Fruit fly (Drosophila melanogaster) whole organism, embryonic: ENCODE measurements around the gene nkt.

Source experiments
- Ada2b ChIP-seq: fragments of 200-800 bp; sonication (Bioruptor generic); IDR thresholded peaks from 2 replicates; pipeline ENCODE4 v1.3.6; 2022; ENCODE audit warnings: missing biosample characterization, missing genetic modification characterization
- B-H1 ChIP-seq: fragments of 200-800 bp; sonication (Bioruptor generic); IDR thresholded peaks from 3 replicates; pipeline ENCODE4 v1.3.6; 2022; ENCODE audit warnings: missing biosample characterization, missing genetic modification characterization
- CG11504 ChIP-seq: fragments of 200-800 bp; sonication (Bioruptor generic); optimal IDR thresholded peaks from 3 replicates; lab custom pipeline; 2019; ENCODE audit warnings: missing biosample characterization, mild to moderate bottlenecking, missing genetic modification characterization, moderate library complexity
- CG12155 ChIP-seq: fragments of 200-800 bp; sonication (Bioruptor generic); optimal IDR thresholded peaks from 3 replicates; lab custom pipeline; 2016; ENCODE audit warnings: missing biosample characterization, missing genetic modification characterization
- CG12659 ChIP-seq: fragments of 200-800 bp; sonication (Bioruptor generic); optimal IDR thresholded peaks from 3 replicates; lab custom pipeline; 2017; ENCODE audit warnings: mild to moderate bottlenecking, missing biosample characterization, missing genetic modification reagents, missing genetic modification characterization
- CG12769 ChIP-seq: fragments of 200-800 bp; sonication (Bioruptor generic); optimal IDR thresholded peaks from 2 replicates; lab custom pipeline; 2019; ENCODE audit warnings: missing biosample characterization, mild to moderate bottlenecking, missing genetic modification characterization, moderate library complexity
- CG13775 ChIP-seq: fragments of 200-800 bp; sonication (Bioruptor generic); optimal IDR thresholded peaks from 3 replicates; lab custom pipeline; 2017; ENCODE audit warnings: missing biosample characterization, mild to moderate bottlenecking, missing genetic modification characterization
- CG16813 ChIP-seq: fragments of 200-800 bp; sonication (Bioruptor generic); IDR thresholded peaks from 3 replicates; pipeline ENCODE4 v1.3.6; 2022; ENCODE audit warnings: missing biosample characterization, missing genetic modification characterization; ENCODE audit not compliant: partially characterized antibody
- CG17359 ChIP-seq: fragments of 200-800 bp; sonication (Bioruptor generic); optimal IDR thresholded peaks from 3 replicates; lab custom pipeline; 2018; ENCODE audit warnings: missing biosample characterization, mild to moderate bottlenecking, missing genetic modification characterization, moderate library complexity
- CG2199 ChIP-seq: fragments of 200-800 bp; sonication (Bioruptor generic); IDR thresholded peaks from 3 replicates; pipeline ENCODE4 v1.3.6; 2022; ENCODE audit warnings: missing biosample characterization, missing genetic modification characterization
- CG2202 ChIP-seq: fragments of 200-800 bp; sonication (Bioruptor generic); optimal IDR thresholded peaks from 2 replicates; lab custom pipeline; 2018; ENCODE audit warnings: missing biosample characterization, mild to moderate bottlenecking, missing genetic modification characterization
- CG30403 ChIP-seq: fragments of 200-800 bp; sonication (Bioruptor generic); optimal IDR thresholded peaks from 3 replicates; lab custom pipeline; 2016; ENCODE audit warnings: missing biosample characterization, missing genetic modification characterization
- CG32772 ChIP-seq: fragments of 200-800 bp; sonication (Bioruptor generic); IDR thresholded peaks from 2 replicates; pipeline ENCODE4 v1.3.6; 2022; ENCODE audit warnings: missing biosample characterization, missing genetic modification characterization
- CG34376 ChIP-seq: fragments of 200-800 bp; sonication (Bioruptor generic); optimal IDR thresholded peaks from 2 replicates; lab custom pipeline; 2018; ENCODE audit warnings: missing biosample characterization, mild to moderate bottlenecking, missing genetic modification characterization
- CG6254 ChIP-seq: fragments of 200-800 bp; sonication (Bioruptor generic); optimal IDR thresholded peaks from 3 replicates; lab custom pipeline; 2017; ENCODE audit warnings: mild to moderate bottlenecking, missing biosample characterization, missing genetic modification reagents, missing genetic modification characterization
- CG6272 ChIP-seq: fragments of 200-800 bp; sonication (Bioruptor generic); IDR thresholded peaks from 2 replicates; pipeline ENCODE4 v1.3.6; 2022; ENCODE audit warnings: missing biosample characterization, missing genetic modification characterization
- CG6683 ChIP-seq: fragments of 200-800 bp; sonication (Bioruptor generic); optimal IDR thresholded peaks from 2 replicates; lab custom pipeline; 2017; ENCODE audit warnings: missing biosample characterization, mild to moderate bottlenecking, missing genetic modification characterization, missing genetic modification reagents
- CG7556 ChIP-seq: fragments of 200-800 bp; sonication (Bioruptor generic); optimal IDR thresholded peaks from 2 replicates; lab custom pipeline; 2017; ENCODE audit warnings: missing biosample characterization, mild to moderate bottlenecking, missing genetic modification characterization
- CTCF ChIP-seq: fragments of 200-800 bp; sonication (Bioruptor generic); optimal IDR thresholded peaks from 2 replicates; lab custom pipeline; 2017; ENCODE audit warnings: missing biosample characterization, mild to moderate bottlenecking, missing genetic modification characterization, moderate library complexity
- D19A ChIP-seq: fragments of 200-800 bp; optimal IDR thresholded peaks from 3 replicates; lab custom pipeline; 2019; ENCODE audit warnings: missing biosample characterization, mild to moderate bottlenecking, missing genetic modification characterization, moderate library complexity
- Dref ChIP-seq: fragments of 200-800 bp; sonication (Bioruptor generic); IDR thresholded peaks from 2 replicates; pipeline ENCODE4 v1.3.6; 2022; ENCODE audit warnings: missing biosample characterization, missing genetic modification characterization
- Fer1 ChIP-seq: fragments of 200-800 bp; sonication (Bioruptor generic); optimal IDR thresholded peaks from 2 replicates; lab custom pipeline; 2017; ENCODE audit warnings: missing biosample characterization, mild to moderate bottlenecking, missing genetic modification characterization
- Fer3 ChIP-seq: fragments of 200-800 bp; sonication (Bioruptor generic); optimal IDR thresholded peaks from 2 replicates; lab custom pipeline; 2018; ENCODE audit warnings: missing biosample characterization, mild to moderate bottlenecking, missing genetic modification characterization, moderate library complexity
- HHEX ChIP-seq: fragments of 200-800 bp; sonication (Bioruptor generic); optimal IDR thresholded peaks from 3 replicates; lab custom pipeline; 2017; ENCODE audit warnings: missing biosample characterization, mild to moderate bottlenecking, missing genetic modification characterization, missing genetic modification reagents
- Hmr ChIP-seq: fragments of 200-800 bp; sonication (Bioruptor generic); optimal IDR thresholded peaks from 3 replicates; lab custom pipeline; 2017; ENCODE audit warnings: mild to moderate bottlenecking, missing biosample characterization, missing genetic modification reagents, missing genetic modification characterization
- Jarid2 ChIP-seq: fragments of 200-800 bp; sonication (Bioruptor generic); optimal IDR thresholded peaks from 3 replicates; lab custom pipeline; 2017; ENCODE audit warnings: mild to moderate bottlenecking, missing biosample characterization, missing genetic modification reagents, missing genetic modification characterization
- MTF-1 ChIP-seq: fragments of 200-800 bp; sonication (Bioruptor generic); optimal IDR thresholded peaks from 2 replicates; lab custom pipeline; 2018; ENCODE audit warnings: missing biosample characterization, mild to moderate bottlenecking, missing genetic modification characterization, borderline replicate concordance
- Mad ChIP-seq: fragments of 200-800 bp; sonication (Bioruptor generic); optimal IDR thresholded peaks from 2 replicates; lab custom pipeline; 2016; ENCODE audit warnings: missing biosample characterization, missing genetic modification characterization
- Neu2 ChIP-seq: fragments of 200-800 bp; sonication (Bioruptor generic); optimal IDR thresholded peaks from 3 replicates; lab custom pipeline; 2016; ENCODE audit warnings: missing biosample characterization, missing genetic modification characterization, borderline replicate concordance
- ab ChIP-seq: fragments of 200-800 bp; sonication (Bioruptor generic); optimal IDR thresholded peaks from 2 replicates; lab custom pipeline; 2016; ENCODE audit warnings: missing biosample characterization, missing genetic modification characterization
- az2 ChIP-seq: fragments of 200-800 bp; sonication (Bioruptor generic); optimal IDR thresholded peaks from 3 replicates; lab custom pipeline; 2016; ENCODE audit warnings: missing biosample characterization, missing genetic modification characterization
- btn ChIP-seq: fragments of 200-800 bp; sonication (Bioruptor generic); optimal IDR thresholded peaks from 2 replicates; lab custom pipeline; 2016; ENCODE audit warnings: missing biosample characterization, missing genetic modification characterization
- caup ChIP-seq: fragments of 200-800 bp; sonication (Bioruptor generic); optimal IDR thresholded peaks from 3 replicates; lab custom pipeline; 2017; ENCODE audit warnings: missing biosample characterization, mild to moderate bottlenecking, missing genetic modification characterization, moderate library complexity; ENCODE audit not compliant: severe bottlenecking
- chinmo ChIP-seq: fragments of 200-800 bp; sonication (Bioruptor generic); IDR thresholded peaks from 4 replicates; pipeline ENCODE4 v1.3.6; 2022; ENCODE audit warnings: missing biosample characterization, missing genetic modification characterization; ENCODE audit not compliant: partially characterized antibody
- crc ChIP-seq: fragments of 200-800 bp; sonication (Bioruptor generic); optimal IDR thresholded peaks from 2 replicates; lab custom pipeline; 2016; ENCODE audit warnings: missing biosample characterization, missing genetic modification characterization
- cwo ChIP-seq: fragments of 200-800 bp; sonication (Bioruptor generic); optimal IDR thresholded peaks from 3 replicates; lab custom pipeline; 2017; ENCODE audit warnings: missing biosample characterization, missing genetic modification characterization, mild to moderate bottlenecking, moderate library complexity, missing genetic modification reagents
- fru ChIP-seq: fragments of >200 bp; optimal IDR thresholded peaks from 2 replicates; lab custom pipeline; 2017
- gfzf ChIP-seq: fragments of 200-800 bp; sonication (Bioruptor generic); optimal IDR thresholded peaks from 2 replicates; lab custom pipeline; 2016; ENCODE audit warnings: missing biosample characterization, mild to moderate bottlenecking, missing genetic modification characterization, moderate library complexity
- grau ChIP-seq: fragments of 200-800 bp; optimal IDR thresholded peaks from 3 replicates; lab custom pipeline; 2019; ENCODE audit warnings: missing biosample characterization, mild to moderate bottlenecking, missing genetic modification characterization, moderate library complexity
- gsb-n ChIP-seq: fragments of 200-800 bp; sonication (Bioruptor generic); optimal IDR thresholded peaks from 3 replicates; lab custom pipeline; 2018; ENCODE audit warnings: missing biosample characterization, mild to moderate bottlenecking, missing genetic modification characterization
- ken ChIP-seq: fragments of 200-800 bp; sonication (Bioruptor generic); IDR thresholded peaks from 3 replicates; pipeline ENCODE4 v1.3.6; 2022; ENCODE audit warnings: missing biosample characterization, missing genetic modification characterization
- knrl ChIP-seq: fragments of 200-800 bp; sonication (Bioruptor generic); IDR thresholded peaks from 3 replicates; pipeline ENCODE4 v1.3.6; 2022; ENCODE audit warnings: missing biosample characterization, missing genetic modification characterization; ENCODE audit not compliant: partially characterized antibody
- lilli ChIP-seq: fragments of 200-800 bp; sonication (Bioruptor generic); optimal IDR thresholded peaks from 3 replicates; lab custom pipeline; 2016; ENCODE audit warnings: missing biosample characterization, missing genetic modification characterization
- nerfin-2 ChIP-seq: fragments of 200-800 bp; sonication (Bioruptor generic); IDR thresholded peaks from 2 replicates; pipeline ENCODE4 v1.3.6; 2022; ENCODE audit warnings: missing biosample characterization, missing genetic modification characterization; ENCODE audit not compliant: partially characterized antibody
- nom ChIP-seq: fragments of 200-800 bp; sonication (Bioruptor generic); optimal IDR thresholded peaks from 2 replicates; lab custom pipeline; 2017; ENCODE audit warnings: missing biosample characterization, missing genetic modification characterization, mild to moderate bottlenecking, moderate library complexity, missing genetic modification reagents
- pnt ChIP-seq: fragments of 200-800 bp; sonication (Bioruptor generic); optimal IDR thresholded peaks from 3 replicates; lab custom pipeline; 2016; ENCODE audit warnings: missing biosample characterization, missing genetic modification characterization
- pros ChIP-seq: fragments of 200-800 bp; sonication (Bioruptor generic); optimal IDR thresholded peaks from 3 replicates; lab custom pipeline; 2019; ENCODE audit warnings: missing biosample characterization, mild to moderate bottlenecking, missing genetic modification characterization, moderate library complexity
- ranshi ChIP-seq: fragments of 200-800 bp; sonication (Bioruptor generic); IDR thresholded peaks from 2 replicates; pipeline ENCODE4 v1.3.6; 2022; ENCODE audit warnings: missing biosample characterization, missing genetic modification characterization
- sug ChIP-seq: fragments of 200-800 bp; optimal IDR thresholded peaks from 2 replicates; lab custom pipeline; 2019; ENCODE audit warnings: missing biosample characterization, mild to moderate bottlenecking, missing genetic modification characterization, moderate library complexity
- tll ChIP-seq, 2 experiments: fragments of 200-800 bp in 1 of 2; fragments of >200 bp in 1 of 2; sonication (Bioruptor generic) in 1 of 2; optimal IDR thresholded peaks; 2 replicates each; lab custom pipeline; 2017 to 2019; ENCODE audit warnings: missing biosample characterization in 2 of 2, missing genetic modification characterization in 2 of 2, mild to moderate bottlenecking in 1 of 2, moderate library complexity in 1 of 2

The nkt gene

DNA sequence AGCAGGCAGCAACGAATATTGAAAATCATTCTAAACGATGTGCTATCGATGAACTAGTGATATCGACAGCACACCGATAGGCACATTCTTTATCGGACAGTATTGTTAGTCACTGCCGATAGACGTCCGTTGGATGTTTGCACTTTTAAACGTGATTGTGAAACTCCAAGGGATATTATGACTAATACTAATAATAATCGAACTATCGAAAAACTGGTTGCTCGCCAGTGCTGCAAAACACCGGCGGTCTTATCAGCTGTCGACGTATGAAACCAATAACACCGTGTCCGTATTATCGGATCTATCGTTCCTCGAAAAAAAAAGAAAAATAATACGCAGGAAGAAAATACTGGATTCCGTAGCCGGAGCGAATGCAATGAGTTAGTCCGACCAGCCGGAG lies 9.4 kb downstream of the nkt start, which contains the start of the genes Ube3a and CG7600 (continued):
- TF ChIP-seq crc (GFP tag; lab: Kevin White, UChicago), result no peak
- peak; percentile 71 for TF ChIP-seq gsb-n (tag; lab: Kevin White, UChicago)
- TF ChIP-seq ab (GFP tag; lab: Kevin White, UChicago), result no peak
- TF ChIP-seq nerfin-2 (GFP tag; lab: Robert Waterston, UW), result peak; percentile 100
- TF ChIP-seq MTF-1, result peak; percentile 3
- TF ChIP-seq CG17359 (tag; lab: Kevin White, UChicago), result peak; percentile 75
- peak; percentile 100 for TF ChIP-seq chinmo
- no peak for TF ChIP-seq fru (lab: Kevin White, UChicago)
- no peak for TF ChIP-seq ken (GFP tag; lab: Robert Waterston, UW)
- peak; percentile 69 for TF ChIP-seq Fer1 (GFP tag; lab: Kevin White, UChicago)
- TF ChIP-seq Hmr (GFP tag; lab: Kevin White, UChicago), result peak; percentile 67
- no peak for TF ChIP-seq btn
- peak; percentile 53 for TF ChIP-seq caup
- TF ChIP-seq CG12659, result peak; percentile 88
- TF ChIP-seq knrl (GFP tag; lab: Robert Waterston, UW), result peak; percentile 93
- TF ChIP-seq CG32772 (GFP tag; lab: Robert Waterston, UW), result no peak
- peak; percentile 26 for TF ChIP-seq Fer3
- peak; percentile 23 for TF ChIP-seq CG12155 (GFP tag; lab: Kevin White, UChicago)
- no peak for TF ChIP-seq B-H1
- TF ChIP-seq Neu2 (GFP tag; lab: Kevin White, UChicago), result peak; percentile 24
- TF ChIP-seq CTCF (GFP tag; lab: Kevin White, UChicago), result peak; percentile 13
- peak; percentile 99 for TF ChIP-seq CG16813 (GFP tag; lab: Robert Waterston, UW)
- TF ChIP-seq lilli, result peak; percentile 61
- peak in 1 of 2 experiments; percentile 43 for TF ChIP-seq tll (GFP tag; optimal IDR thresholded peaks at IDR 0.05; lab: Kevin White, UChicago)
- TF ChIP-seq nom (GFP tag; lab: Kevin White, UChicago), result peak; percentile 16
- TF ChIP-seq az2 (GFP tag; lab: Kevin White, UChicago), result no peak
- TF ChIP-seq ranshi, result no peak
- TF ChIP-seq pros, result no peak
- TF ChIP-seq CG34376 (GFP tag; lab: Kevin White, UChicago), result peak; percentile 73
- no peak for TF ChIP-seq Jarid2 (GFP tag; lab: Kevin White, UChicago)
- TF ChIP-seq Mad (GFP tag; lab: Kevin White, UChicago), result no peak
- no peak for TF ChIP-seq HHEX (GFP tag; lab: Kevin White, UChicago)
- peak; percentile 52 for TF ChIP-seq gfzf (GFP tag; lab: Kevin White, UChicago)
- peak; percentile 98 for TF ChIP-seq Dref (GFP tag; lab: Robert Waterston, UW)
- peak; percentile 5 for TF ChIP-seq CG13775 (GFP tag; lab: Kevin White, UChicago)
- TF ChIP-seq CG6272, result no peak
- TF ChIP-seq cwo (GFP tag; lab: Kevin White, UChicago), result peak; percentile 8
- TF ChIP-seq CG2202 (tag; lab: Kevin White, UChicago), result peak; percentile 34
- TF ChIP-seq Ada2b (GFP tag; lab: Robert Waterston, UW), result no peak
- TF ChIP-seq CG6683, result peak; percentile 23
- peak; percentile 31 for TF ChIP-seq CG30403
- peak; percentile 66 for TF ChIP-seq sug (tag; lab: Kevin White, UChicago)
- peak; percentile 53 for TF ChIP-seq grau (tag; lab: Kevin White, UChicago)
- TF ChIP-seq CG11504 (tag; lab: Kevin White, UChicago), result peak; percentile 44
- TF ChIP-seq D19A, result no peak
- TF ChIP-seq CG6254, result peak; percentile 31
- TF ChIP-seq CG7556 (GFP tag; lab: Kevin White, UChicago), result peak; percentile 25
- TF ChIP-seq CG12769 (tag; lab: Kevin White, UChicago), result peak; percentile 74
- no peak for TF ChIP-seq CG2199 (GFP tag; lab: Robert Waterston, UW)
- no peak for TF ChIP-seq pnt (GFP tag; lab: Kevin White, UChicago)
